Fruit fly (Drosophila melanogaster) whole organism, adult: ENCODE measurements around the gene CG7685.

Source experiments
- CG11617 ChIP-seq: fragments of 200-800 bp; sonication (Bioruptor generic); optimal IDR thresholded peaks from 2 replicates; lab custom pipeline; 2017; ENCODE audit warnings: mild to moderate bottlenecking, missing biosample characterization, missing genetic modification reagents, missing genetic modification characterization
- CG12768 ChIP-seq: fragments of 200-800 bp; sonication (Bioruptor generic); optimal IDR thresholded peaks from 2 replicates; lab custom pipeline; 2017; ENCODE audit warnings: missing biosample characterization, missing genetic modification characterization, mild to moderate bottlenecking, moderate library complexity, missing genetic modification reagents
- CG14711 ChIP-seq: fragments of 200-800 bp; sonication (Bioruptor generic); optimal IDR thresholded peaks from 2 replicates; lab custom pipeline; 2018; ENCODE audit warnings: missing biosample characterization, mild to moderate bottlenecking, missing genetic modification characterization, moderate library complexity
- CG1620 ChIP-seq: fragments of 200-800 bp; sonication (Bioruptor generic); optimal IDR thresholded peaks from 2 replicates; lab custom pipeline; 2016; ENCODE audit warnings: missing biosample characterization, missing genetic modification characterization
- CG33017 ChIP-seq: fragments of 200-800 bp; sonication (Bioruptor generic); optimal IDR thresholded peaks from 2 replicates; lab custom pipeline; 2018; ENCODE audit warnings: missing biosample characterization, mild to moderate bottlenecking, missing genetic modification characterization, moderate library complexity
- CG5204 ChIP-seq: fragments of 200-800 bp; sonication (Bioruptor generic); optimal IDR thresholded peaks from 2 replicates; lab custom pipeline; 2016; ENCODE audit warnings: missing biosample characterization, missing genetic modification characterization
- CG7045 ChIP-seq: fragments of 200-800 bp; sonication (Bioruptor generic); optimal IDR thresholded peaks from 2 replicates; lab custom pipeline; 2017; ENCODE audit warnings: missing biosample characterization, mild to moderate bottlenecking, missing genetic modification characterization
- CG7101 ChIP-seq: fragments of 200-800 bp; sonication (Bioruptor generic); optimal IDR thresholded peaks from 2 replicates; lab custom pipeline; 2018; ENCODE audit warnings: missing biosample characterization, mild to moderate bottlenecking, missing genetic modification characterization, moderate library complexity
- Clk ChIP-seq: fragments of 200-800 bp; sonication (Bioruptor generic); optimal IDR thresholded peaks from 2 replicates; lab custom pipeline; 2017; ENCODE audit warnings: missing biosample characterization, missing genetic modification characterization
- Crg-1 ChIP-seq: fragments of 200-800 bp; sonication (Bioruptor generic); optimal IDR thresholded peaks from 2 replicates; lab custom pipeline; 2016; ENCODE audit warnings: missing biosample characterization, missing genetic modification characterization
- Hr96 ChIP-seq: fragments of 200-800 bp; sonication (Bioruptor generic); optimal IDR thresholded peaks from 2 replicates; lab custom pipeline; 2016; ENCODE audit warnings: missing biosample characterization, missing genetic modification characterization
- Mnt ChIP-seq: fragments of 200-800 bp; sonication (Bioruptor generic); optimal IDR thresholded peaks from 2 replicates; lab custom pipeline; 2016; ENCODE audit warnings: missing biosample characterization, mild to moderate bottlenecking, missing genetic modification characterization
- bab1 ChIP-seq: fragments of 200-800 bp; sonication (Bioruptor generic); optimal IDR thresholded peaks from 3 replicates; lab custom pipeline; 2019; ENCODE audit warnings: missing biosample characterization, mild to moderate bottlenecking, missing genetic modification characterization, moderate library complexity
- cic ChIP-seq: fragments of 200-800 bp; sonication (Bioruptor generic); optimal IDR thresholded peaks from 2 replicates; lab custom pipeline; 2017; ENCODE audit warnings: missing biosample characterization, mild to moderate bottlenecking, missing genetic modification characterization, moderate library complexity
- cnc ChIP-seq, 2 experiments: fragments of >200 bp; optimal IDR thresholded peaks; 2 replicates each; lab custom pipeline; 2017
- kay ChIP-seq: fragments of 200-800 bp; sonication (Bioruptor generic); peaks from one replicate; lab custom pipeline; 2016; ENCODE audit warnings: missing biosample characterization, missing genetic modification characterization, borderline replicate concordance
- ovo ChIP-seq: fragments of 200-800 bp; sonication (Bioruptor generic); optimal IDR thresholded peaks from 2 replicates; lab custom pipeline; 2016; ENCODE audit warnings: missing biosample characterization, missing genetic modification characterization
- pad ChIP-seq: fragments of 200-800 bp; sonication (Bioruptor generic); optimal IDR thresholded peaks from 3 replicates; lab custom pipeline; 2017; ENCODE audit warnings: missing biosample characterization, missing genetic modification characterization, mild to moderate bottlenecking, moderate library complexity, missing genetic modification reagents
- tj ChIP-seq: fragments of 200-800 bp; sonication (Bioruptor generic); optimal IDR thresholded peaks from 3 replicates; lab custom pipeline; 2017; ENCODE audit warnings: missing biosample characterization, mild to moderate bottlenecking, missing genetic modification characterization, moderate library complexity
- toe ChIP-seq: fragments of 200-800 bp; sonication (Bioruptor generic); optimal IDR thresholded peaks from 2 replicates; lab custom pipeline; 2016; ENCODE audit warnings: missing biosample characterization, missing genetic modification characterization

CG7685 gene

dm6 chr3R:18404713-18405112 lies at the start of gene CG7685:
TSS of gene CG7685 (plus strand) at chr3R:18404940.
- TF ChIP-seq CG14711 (tag; lab: Kevin White, UChicago): peak; percentile 95
- peak; percentile 81 for TF ChIP-seq CG7101 (tag; lab: Kevin White, UChicago)
- peak; percentile 71 for TF ChIP-seq CG1620 (GFP tag; lab: Kevin White, UChicago)
- TF ChIP-seq tj (GFP tag; lab: Kevin White, UChicago): peak; percentile 49
- peak; percentile 73 for TF ChIP-seq CG33017 (tag; lab: Kevin White, UChicago)
- no peak for TF ChIP-seq kay (GFP tag; lab: Kevin White, UChicago)
- TF ChIP-seq CG7045: peak; percentile 66
- peak; percentile 80 for TF ChIP-seq CG11617 (GFP tag; lab: Kevin White, UChicago)
- peak; percentile 76 for TF ChIP-seq Mnt (GFP tag; lab: Kevin White, UChicago)
- TF ChIP-seq Crg-1 (GFP tag; lab: Kevin White, UChicago): peak; percentile 86
- TF ChIP-seq cic (GFP tag; lab: Kevin White, UChicago): peak; percentile 37
- TF ChIP-seq pad: peak; percentile 61
- peak; percentile 84 for TF ChIP-seq CG12768 (GFP tag; lab: Kevin White, UChicago)
- peak; percentile 57 for TF ChIP-seq Clk
- TF ChIP-seq ovo: no peak
- TF ChIP-seq cnc (optimal IDR thresholded peaks at IDR 0.05; lab: Kevin White, UChicago): no peak
- peak; percentile 80 for TF ChIP-seq bab1 (GFP tag; lab: Kevin White, UChicago)
- TF ChIP-seq toe: peak; percentile 76
- TF ChIP-seq CG5204 (GFP tag; lab: Kevin White, UChicago): no peak
- peak; percentile 80 for TF ChIP-seq Hr96

- TF ChIP-seq Hr96: no peak
- no peak for TF ChIP-seq CG11617 (GFP tag; lab: Kevin White, UChicago)
Observed at dm6 chr3R:18355781-18356180, 49.0 kb upstream of the CG7685 start.

DNA sequence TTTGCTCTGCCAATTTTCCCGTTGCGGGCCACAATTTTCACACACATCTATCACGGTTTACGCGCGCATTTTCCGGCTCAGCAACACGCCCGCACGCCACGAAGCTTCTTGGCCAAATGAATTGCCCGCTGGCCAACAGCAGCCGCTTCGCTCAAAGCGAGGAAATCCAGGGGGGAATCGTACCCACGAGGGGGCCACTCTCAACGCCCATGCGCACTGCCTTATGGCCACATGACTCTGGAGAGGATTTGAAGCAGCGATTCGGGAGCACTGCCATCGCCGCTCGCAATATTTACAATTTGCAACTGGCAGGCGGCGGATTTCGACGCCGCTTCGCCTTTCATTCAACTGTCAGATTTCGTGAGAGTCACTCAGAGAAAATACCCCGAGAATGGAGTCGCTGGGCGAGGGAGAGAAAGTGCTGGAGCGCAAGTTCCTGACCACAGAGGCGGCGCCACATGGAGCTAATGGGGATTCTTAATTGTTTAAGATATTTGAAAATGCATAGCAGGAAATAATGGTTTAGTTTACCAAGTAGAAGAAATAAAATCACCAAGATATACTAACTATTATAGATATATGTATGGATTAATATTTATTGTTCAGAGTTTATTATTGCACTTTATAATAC lies 44.0 kb upstream of the CG7685 start, which contains the start of gene CG15803:
Gene CG15803 (minus strand): TSS at position 99 of the 631 bp plus-strand sequence.
- TF ChIP-seq CG7045: peak; percentile 28
- peak; percentile 2 for TF ChIP-seq Mnt (GFP tag; lab: Kevin White, UChicago)
- TF ChIP-seq CG11617 (GFP tag; lab: Kevin White, UChicago): no peak
- no peak for TF ChIP-seq CG33017 (tag; lab: Kevin White, UChicago)

dm6 chr3R:18361694-18362093 lies 43.0 kb upstream of the CG7685 start, which contains the start of gene hmw:
TSS of gene hmw (plus strand) at chr3R:18361994.
- TF ChIP-seq Clk: no peak
- no peak for TF ChIP-seq CG7101 (tag; lab: Kevin White, UChicago)
- no peak for TF ChIP-seq Hr96
- no peak for TF ChIP-seq bab1 (GFP tag; lab: Kevin White, UChicago)
- no peak for TF ChIP-seq Mnt (GFP tag; lab: Kevin White, UChicago)
- no peak for TF ChIP-seq CG5204 (GFP tag; lab: Kevin White, UChicago)
- TF ChIP-seq CG33017 (tag; lab: Kevin White, UChicago): no peak
- no peak for TF ChIP-seq CG14711 (tag; lab: Kevin White, UChicago)
- no peak for TF ChIP-seq cnc (optimal IDR thresholded peaks at IDR 0.05; lab: Kevin White, UChicago)
- no peak for TF ChIP-seq Crg-1 (GFP tag; lab: Kevin White, UChicago)
- no peak for TF ChIP-seq toe
- no peak for TF ChIP-seq CG11617 (GFP tag; lab: Kevin White, UChicago)
- no peak for TF ChIP-seq ovo

DNA sequence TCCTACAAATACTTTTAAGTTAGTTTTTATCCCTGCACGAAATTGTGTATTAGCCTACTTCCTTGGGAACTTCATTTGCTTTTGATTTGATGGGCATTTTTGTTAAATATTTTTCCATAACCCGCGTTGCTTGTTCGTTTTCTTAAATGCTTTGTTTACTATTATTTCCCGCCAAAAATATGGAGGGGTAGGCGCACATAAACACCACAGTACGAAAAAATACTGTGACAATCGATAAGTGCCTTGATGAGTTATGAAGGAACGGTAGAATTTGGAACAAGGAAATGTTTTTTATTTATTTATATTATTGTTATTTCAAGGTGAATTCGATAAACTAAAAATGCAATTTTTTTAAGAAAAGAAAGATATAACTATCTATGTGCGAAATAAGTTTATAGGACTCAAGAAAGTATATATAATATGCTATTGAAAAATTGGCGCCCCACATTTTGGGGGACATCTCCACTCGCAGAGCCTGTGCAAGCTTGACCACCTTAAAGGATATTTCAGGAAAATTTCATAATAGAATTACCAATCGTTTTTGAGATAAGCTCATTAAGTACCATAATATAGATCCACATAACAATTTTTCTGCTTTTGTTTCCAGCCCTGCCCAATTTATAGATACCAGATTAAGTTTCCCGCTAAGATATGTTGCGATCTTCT lies 38.6 kb upstream of the CG7685 start, which contains the start of the genes WRNexo and Nup43:
Gene WRNexo (minus strand): TSS at position 185 of the 666 bp plus-strand sequence.
Gene Nup43 (plus strand): TSS at position 661 of the 666 bp plus-strand sequence.
- TF ChIP-seq CG7045: peak; percentile 18
- peak; percentile 35 for TF ChIP-seq toe
- TF ChIP-seq bab1 (GFP tag; lab: Kevin White, UChicago): peak; percentile 26
- TF ChIP-seq tj (GFP tag; lab: Kevin White, UChicago): no peak
- TF ChIP-seq pad: peak; percentile 96
- peak; percentile 34 for TF ChIP-seq CG5204 (GFP tag; lab: Kevin White, UChicago)
- TF ChIP-seq Clk: no peak
- TF ChIP-seq Mnt (GFP tag; lab: Kevin White, UChicago): no peak
- TF ChIP-seq CG33017 (tag; lab: Kevin White, UChicago): no peak
- peak; percentile 32 for TF ChIP-seq Hr96
- no peak for TF ChIP-seq CG11617 (GFP tag; lab: Kevin White, UChicago)
- TF ChIP-seq ovo: no peak
- no peak for TF ChIP-seq CG1620 (GFP tag; lab: Kevin White, UChicago)
- TF ChIP-seq kay (GFP tag; lab: Kevin White, UChicago): no peak
- TF ChIP-seq CG12768 (GFP tag; lab: Kevin White, UChicago): no peak
- TF ChIP-seq Crg-1 (GFP tag; lab: Kevin White, UChicago): no peak
- no peak for TF ChIP-seq cnc (optimal IDR thresholded peaks at IDR 0.05; lab: Kevin White, UChicago)
- TF ChIP-seq cic (GFP tag; lab: Kevin White, UChicago): no peak
- no peak for TF ChIP-seq CG7101 (tag; lab: Kevin White, UChicago)

dm6 chr3R:18366644-18366985 lies 38.1 kb upstream of the CG7685 start:
- no peak for TF ChIP-seq toe
- no peak for TF ChIP-seq Crg-1 (GFP tag; lab: Kevin White, UChicago)
- TF ChIP-seq Clk: no peak
- TF ChIP-seq CG12768 (GFP tag; lab: Kevin White, UChicago): no peak
- no peak for TF ChIP-seq Mnt (GFP tag; lab: Kevin White, UChicago)
- no peak for TF ChIP-seq kay (GFP tag; lab: Kevin White, UChicago)
- TF ChIP-seq CG14711 (tag; lab: Kevin White, UChicago): no peak
- no peak for TF ChIP-seq CG11617 (GFP tag; lab: Kevin White, UChicago)
- TF ChIP-seq CG33017 (tag; lab: Kevin White, UChicago): no peak
- no peak for TF ChIP-seq CG5204 (GFP tag; lab: Kevin White, UChicago)
- TF ChIP-seq CG7045: no peak
- no peak for TF ChIP-seq CG7101 (tag; lab: Kevin White, UChicago)
- TF ChIP-seq CG1620 (GFP tag; lab: Kevin White, UChicago): no peak
